Worm (Caenorhabditis elegans) whole organism, midembryonic: ENCODE measurements around the gene C29F7.3.

Experiments used
- med-1 ChIP-seq: sonication (generic microtip); optimal IDR thresholded peaks from 2 replicates; lab custom pipeline; 2017; ENCODE audit warnings: missing genetic modification characterization, mild to moderate bottlenecking, missing compliant biosample characterization, antibody characterized with exemption, missing genetic modification reagents; ENCODE audit not compliant: insufficient read depth
- ztf-23 ChIP-seq: fragments of 200-800 bp; sonication (Bioruptor generic); IDR thresholded peaks from 2 replicates; pipeline ENCODE4 v1.3.6; 2022; ENCODE audit warnings: missing genetic modification reagents, missing genetic modification characterization, missing compliant biosample characterization

DNA sequence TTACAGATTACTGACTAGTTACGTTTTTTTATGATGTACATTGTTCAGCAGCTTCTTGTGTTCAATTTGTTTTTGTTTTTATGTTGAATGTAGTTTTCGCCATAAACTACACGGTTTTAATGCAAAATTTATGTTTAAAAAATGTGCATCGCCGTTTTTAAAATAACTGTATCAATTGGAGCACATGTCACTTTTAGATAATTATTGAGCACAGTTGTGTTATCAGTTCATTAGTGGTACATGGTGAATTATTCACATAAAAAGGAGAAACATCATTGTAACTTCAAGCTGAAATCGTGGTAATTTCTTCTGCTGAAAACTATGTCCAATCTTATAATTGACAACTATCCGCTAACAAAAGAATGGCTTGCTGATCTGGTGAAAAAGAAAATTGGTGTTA, 7.4 kb downstream of the C29F7.3 start:
- TF ChIP-seq med-1 (GFP tag; lab: Kevin White, UChicago) = no peak
- no peak for TF ChIP-seq ztf-23
